Worm (Caenorhabditis elegans) whole organism, L4/young adult: ENCODE data around the gene T10F2.5.

Source experiments
- dao-5 ChIP-seq: sonication (generic microtip); optimal IDR thresholded peaks from 2 replicates; lab custom pipeline; 2016; ENCODE audit warnings: missing genotype, missing genetic modification characterization, moderate library complexity, missing compliant biosample characterization
- him-1 ChIP-seq: sonication (generic microtip); optimal IDR thresholded peaks from 2 replicates; lab custom pipeline; 2016; ENCODE audit warnings: missing genotype, missing genetic modification reagents, missing genetic modification characterization, missing compliant biosample characterization

ce11 chrIII:5153137-5153536 lies 6.3 kb downstream of the T10F2.5 start, which contains the start of the genes rbm-42 and grwd-1:
- TF ChIP-seq him-1 (tag; lab: Kevin White, UChicago) (no peak), dao-5 (tag; lab: Kevin White, UChicago) (no peak)
